Fruit fly (Drosophila melanogaster): ENCODE measurements around the gene CG4041.

DNA sequence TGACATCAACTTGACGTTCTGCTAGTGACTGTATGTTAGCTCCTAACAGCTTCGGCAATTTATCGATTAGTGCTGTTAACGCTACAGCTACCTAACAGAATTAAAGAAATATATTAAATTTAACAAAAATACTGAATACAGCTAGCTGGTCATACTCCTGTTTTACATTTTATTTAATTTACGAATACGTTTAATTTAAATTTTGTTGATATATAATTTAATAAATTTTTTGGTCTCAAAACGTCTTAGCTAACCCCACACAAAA lies 19.8 kb upstream of the CG4041 start, which contains the start of gene CG44774:
- no peak for TF ChIP-seq CG8478 (optimal IDR thresholded peaks at IDR 0.05)
- no peak for TF ChIP-seq CTCF (optimal IDR thresholded peaks at IDR 0.05)

Measured in S2 (cell line).